Worm (Caenorhabditis elegans) whole organism, L2 larva: ENCODE measurements around the gene F26A1.8.

ENCODE experiments used
- F13H6.1 ChIP-seq: sonication (generic microtip); optimal IDR thresholded peaks from 2 replicates; lab custom pipeline; 2016; ENCODE audit warnings: missing genetic modification characterization, missing compliant biosample characterization
- R02D3.7 ChIP-seq: fragments of 150-350 bp; optimal IDR thresholded peaks from 2 replicates; lab custom pipeline; 2014; ENCODE audit warnings: missing biosample characterization, missing genetic modification characterization
- ZK546.5 ChIP-seq: sonication (generic microtip); optimal IDR thresholded peaks from 2 replicates; lab custom pipeline; 2017; ENCODE audit warnings: missing biosample characterization, missing genetic modification characterization
- alr-1 ChIP-seq: fragments of 150-350 bp; optimal IDR thresholded peaks from 2 replicates; lab custom pipeline; 2014; ENCODE audit warnings: missing biosample characterization, missing genetic modification characterization
- aly-2 ChIP-seq: fragments of 150-350 bp; optimal IDR thresholded peaks from 2 replicates; lab custom pipeline; 2014; ENCODE audit warnings: missing biosample characterization, missing genetic modification characterization
- ama-1 ChIP-seq: fragments of 150-350 bp; optimal IDR thresholded peaks from 2 replicates; lab custom pipeline; 2018; ENCODE audit warnings: inconsistent platforms
- ceh-82 ChIP-seq: fragments of 150-350 bp; optimal IDR thresholded peaks from 2 replicates; lab custom pipeline; 2014; ENCODE audit warnings: missing biosample characterization, missing genetic modification characterization
- dmd-4 ChIP-seq: sonication (generic microtip); optimal IDR thresholded peaks from 2 replicates; lab custom pipeline; 2017; ENCODE audit warnings: missing biosample characterization, missing genetic modification characterization
- elt-1 ChIP-seq: fragments of 150-350 bp; optimal IDR thresholded peaks from 2 replicates; lab custom pipeline; 2014; ENCODE audit warnings: missing biosample characterization, missing genetic modification characterization
- elt-3 ChIP-seq: sonication (generic microtip); optimal IDR thresholded peaks from 2 replicates; lab custom pipeline; 2017; ENCODE audit warnings: missing biosample characterization, missing genetic modification characterization
- fos-1 ChIP-seq: fragments of 150-350 bp; optimal IDR thresholded peaks from 2 replicates; lab custom pipeline; 2014; ENCODE audit warnings: missing biosample characterization, missing genetic modification characterization
- gmeb-1 ChIP-seq: fragments of 150-350 bp; optimal IDR thresholded peaks from 2 replicates; lab custom pipeline; 2014; ENCODE audit warnings: missing biosample characterization, missing genetic modification characterization
- lin-11 ChIP-seq: fragments of 150-350 bp; sonication (generic microtip); optimal IDR thresholded peaks from 2 replicates; lab custom pipeline; 2014; ENCODE audit warnings: missing biosample characterization, missing genetic modification characterization, inconsistent platforms, mixed read lengths
- lin-13 ChIP-seq: fragments of 150-350 bp; optimal IDR thresholded peaks from 2 replicates; lab custom pipeline; 2014; ENCODE audit warnings: missing biosample characterization, missing genetic modification reagents, missing genetic modification characterization
- lin-39 ChIP-seq: fragments of 150-350 bp; optimal IDR thresholded peaks from 2 replicates; lab custom pipeline; 2014; ENCODE audit warnings: missing biosample characterization, missing genetic modification reagents, missing genetic modification characterization
- lsy-2 ChIP-seq, 2 experiments: fragments of 150-350 bp in 1 of 2; sonication (generic microtip) in 1 of 2; optimal IDR thresholded peaks; 2 replicates each; lab custom pipeline; 2014 to 2017; ENCODE audit warnings: missing biosample characterization in 2 of 2, missing genetic modification characterization in 2 of 2
- mab-5 ChIP-seq: fragments of 150-350 bp; optimal IDR thresholded peaks from 2 replicates; lab custom pipeline; 2014; ENCODE audit warnings: missing biosample characterization, missing genetic modification characterization
- mbf-1 ChIP-seq: sonication (generic microtip); optimal IDR thresholded peaks from 2 replicates; lab custom pipeline; 2017; ENCODE audit warnings: missing biosample characterization, missing genetic modification characterization
- nhr-10 ChIP-seq: sonication (generic microtip); optimal IDR thresholded peaks from 2 replicates; lab custom pipeline; 2017; ENCODE audit warnings: missing biosample characterization, missing genetic modification characterization
- nhr-11 ChIP-seq: fragments of 150-350 bp; optimal IDR thresholded peaks from 2 replicates; lab custom pipeline; 2014; ENCODE audit warnings: missing biosample characterization, missing genetic modification characterization
- nhr-12 ChIP-seq: fragments of 150-350 bp; optimal IDR thresholded peaks from 2 replicates; lab custom pipeline; 2014; ENCODE audit warnings: missing biosample characterization, missing genetic modification characterization
- nhr-21 ChIP-seq: fragments of 150-350 bp; optimal IDR thresholded peaks from 2 replicates; lab custom pipeline; 2014; ENCODE audit warnings: missing biosample characterization, missing genetic modification characterization
- nhr-23 ChIP-seq: fragments of 150-350 bp; optimal IDR thresholded peaks from 2 replicates; lab custom pipeline; 2014; ENCODE audit warnings: missing biosample characterization, missing genetic modification reagents, missing genetic modification characterization
- nhr-237 ChIP-seq: fragments of 150-350 bp; optimal IDR thresholded peaks from 2 replicates; lab custom pipeline; 2014; ENCODE audit warnings: missing biosample characterization, missing genetic modification characterization
- nhr-6 ChIP-seq: fragments of 150-350 bp; optimal IDR thresholded peaks from 2 replicates; lab custom pipeline; 2014; ENCODE audit warnings: missing biosample characterization, missing genetic modification characterization
- nhr-77 ChIP-seq: fragments of 150-350 bp; optimal IDR thresholded peaks from 2 replicates; lab custom pipeline; 2014; ENCODE audit warnings: missing biosample characterization, missing genetic modification characterization
- peb-1 ChIP-seq: fragments of 150-350 bp; optimal IDR thresholded peaks from 2 replicates; lab custom pipeline; 2014; ENCODE audit warnings: missing biosample characterization, missing genetic modification characterization
- sem-4 ChIP-seq: fragments of 150-350 bp; optimal IDR thresholded peaks from 2 replicates; lab custom pipeline; 2014; ENCODE audit warnings: missing biosample characterization, missing genetic modification reagents, missing genetic modification characterization
- skn-1 ChIP-seq: sonication (generic microtip); optimal IDR thresholded peaks from 2 replicates; lab custom pipeline; 2017; ENCODE audit warnings: missing biosample characterization, missing genetic modification characterization
- sma-3 ChIP-seq: sonication (generic microtip); optimal IDR thresholded peaks from 2 replicates; lab custom pipeline; 2016; ENCODE audit warnings: missing genetic modification reagents, missing genetic modification characterization, missing compliant biosample characterization
- sma-9 ChIP-seq, 2 experiments: fragments of 150-350 bp in 1 of 2; sonication (generic microtip) in 1 of 2; optimal IDR thresholded peaks; 2 replicates each; lab custom pipeline; 2014 to 2016; ENCODE audit warnings: missing genetic modification characterization in 2 of 2, mild to moderate bottlenecking in 1 of 2, missing biosample characterization in 1 of 2, missing compliant biosample characterization in 1 of 2, missing genetic modification reagents in 1 of 2, moderate library complexity in 1 of 2
- snpc-4 ChIP-seq: fragments of 150-350 bp; optimal IDR thresholded peaks from 2 replicates; lab custom pipeline; 2014; ENCODE audit warnings: missing biosample characterization, missing genetic modification characterization
- unc-39 ChIP-seq: fragments of 150-350 bp; optimal IDR thresholded peaks from 2 replicates; lab custom pipeline; 2014; ENCODE audit warnings: missing biosample characterization, missing genetic modification characterization
- unc-55 ChIP-seq: fragments of 150-350 bp; sonication (generic microtip); optimal IDR thresholded peaks from 3 replicates; lab custom pipeline; 2014; ENCODE audit warnings: missing biosample characterization, missing genetic modification reagents, missing genetic modification characterization
- unc-62 ChIP-seq: fragments of 150-350 bp; optimal IDR thresholded peaks from 2 replicates; lab custom pipeline; 2014; ENCODE audit warnings: missing biosample characterization, missing genetic modification reagents, missing genetic modification characterization
- zag-1 ChIP-seq: fragments of 150-350 bp; optimal IDR thresholded peaks from 2 replicates; lab custom pipeline; 2014; ENCODE audit warnings: missing biosample characterization, missing genetic modification characterization
- ztf-11 ChIP-seq: sonication (generic microtip); optimal IDR thresholded peaks from 2 replicates; lab custom pipeline; 2017; ENCODE audit warnings: missing biosample characterization, missing genetic modification characterization
- ztf-4 ChIP-seq: fragments of 150-350 bp; optimal IDR thresholded peaks from 2 replicates; lab custom pipeline; 2014; ENCODE audit warnings: missing biosample characterization, missing genetic modification characterization

F26A1.8 gene

ce11 chrIII:4814730-4815129, 7.3 kb downstream of the F26A1.8 start, which contains the start of gene arl-6:
TSS of gene arl-6 (minus strand) at chrIII:4814830.
- TF ChIP-seq dmd-4 (tag; lab: Kevin White, UChicago) (no peak), unc-39 (no peak), fos-1 (tag; lab: Kevin White, UChicago) (no peak), elt-3 (tag; lab: Kevin White, UChicago) (no peak), ztf-4 (tag; lab: Kevin White, UChicago) (no peak), lin-13 (GFP tag; lab: Kevin White, UChicago) (no peak), ceh-82 (no peak), sem-4 (no peak), nhr-237 (tag; lab: Kevin White, UChicago) (no peak), elt-1 (tag; lab: Kevin White, UChicago) (no peak), nhr-6 (tag; lab: Kevin White, UChicago) (no peak), R02D3.7 (no peak), skn-1 (tag; lab: Kevin White, UChicago) (no peak), ama-1 (lab: Kevin White, UChicago) (no peak), zag-1 (no peak), lin-11 (no peak), F13H6.1 (tag; lab: Kevin White, UChicago) (no peak), snpc-4 (no peak), nhr-23 (tag; lab: Kevin White, UChicago) (no peak), nhr-21 (no peak)

ce11 chrIII:4811195-4811594, 10.8 kb downstream of the F26A1.8 start, which contains the start of gene C38D4.7:
TSS of gene C38D4.7 (minus strand) at chrIII:4811295.
- TF ChIP-seq aly-2 (tag; lab: Kevin White, UChicago) (no peak), gmeb-1 (no peak), unc-62 (no peak), ztf-11 (tag; lab: Kevin White, UChicago) (no peak), zag-1 (no peak), ZK546.5 (tag; lab: Kevin White, UChicago) (no peak), unc-55 (GFP tag; lab: Kevin White, UChicago) (no peak), skn-1 (tag; lab: Kevin White, UChicago) (no peak), snpc-4 (no peak), R02D3.7 (no peak), peb-1 (tag; lab: Kevin White, UChicago) (no peak), lin-13 (GFP tag; lab: Kevin White, UChicago) (no peak), ztf-4 (tag; lab: Kevin White, UChicago) (no peak), ceh-82 (no peak), dmd-4 (tag; lab: Kevin White, UChicago) (no peak), nhr-21 (no peak), nhr-6 (tag; lab: Kevin White, UChicago) (no peak), sma-9 (GFP tag; optimal IDR thresholded peaks at IDR 0.05; lab: Kevin White, UChicago) (no peak), sma-9 (tag; optimal IDR thresholded peaks at IDR 0.05; lab: Kevin White, UChicago) (no peak), elt-3 (tag; lab: Kevin White, UChicago) (no peak), alr-1 (tag; lab: Kevin White, UChicago) (no peak)

- TF ChIP-seq nhr-12 (tag; lab: Kevin White, UChicago), result no peak
- TF ChIP-seq nhr-6 (tag; lab: Kevin White, UChicago), result no peak
- no peak for TF ChIP-seq unc-39
- no peak for TF ChIP-seq ztf-11 (tag; lab: Kevin White, UChicago)
- no peak for TF ChIP-seq sma-3 (GFP tag; lab: Kevin White, UChicago)
- no peak for TF ChIP-seq mab-5 (tag; lab: Kevin White, UChicago)
- TF ChIP-seq aly-2 (tag; lab: Kevin White, UChicago), result no peak
- TF ChIP-seq elt-1 (tag; lab: Kevin White, UChicago), result no peak
- TF ChIP-seq nhr-11 (tag; lab: Kevin White, UChicago), result no peak
- TF ChIP-seq snpc-4, result no peak
- no peak for TF ChIP-seq ceh-82
- no peak for TF ChIP-seq nhr-23 (tag; lab: Kevin White, UChicago)
- TF ChIP-seq skn-1 (tag; lab: Kevin White, UChicago), result no peak
- no peak for TF ChIP-seq zag-1
- no peak for TF ChIP-seq mbf-1 (tag; lab: Kevin White, UChicago)
- TF ChIP-seq lin-39, result no peak
- no peak for TF ChIP-seq nhr-10 (tag; lab: Kevin White, UChicago)
- no peak for TF ChIP-seq sem-4
Observed at ce11 chrIII:4809526-4810153, 12.4 kb downstream of the F26A1.8 start, which contains the start of gene pal-1. TSS of gene pal-1 (minus strand) at chrIII:4809576.

- TF ChIP-seq lsy-2 (tag; optimal IDR thresholded peaks at IDR 0.05; lab: Kevin White, UChicago), result peak in 1 of 2 experiments; percentile 63
- TF ChIP-seq nhr-77 (tag; lab: Kevin White, UChicago), result no peak
Observed at ce11 chrIII:4808089-4808488, 14.0 kb downstream of the F26A1.8 start.
